Fruit fly (Drosophila melanogaster) whole organism, wandering third instar larva: Measurements from ENCODE around the gene ari-1.

Source experiments
- Abd-B ChIP-seq: fragments of >200 bp; optimal IDR thresholded peaks from 2 replicates; lab custom pipeline; 2017; ENCODE audit warnings: missing biosample characterization, missing genetic modification characterization
- CG32264 ChIP-seq: fragments of 200-800 bp; sonication (Bioruptor generic); optimal IDR thresholded peaks from 2 replicates; lab custom pipeline; 2016; ENCODE audit warnings: missing biosample characterization, missing genetic modification characterization
- CG9705 ChIP-seq: fragments of 200-800 bp; sonication (Bioruptor generic); optimal IDR thresholded peaks from 2 replicates; lab custom pipeline; 2018; ENCODE audit warnings: missing biosample characterization, mild to moderate bottlenecking, missing genetic modification characterization
- CrebA ChIP-seq: fragments of 200-800 bp; sonication (Bioruptor generic); optimal IDR thresholded peaks from 2 replicates; lab custom pipeline; 2016; ENCODE audit warnings: missing biosample characterization, mild to moderate bottlenecking, missing genetic modification characterization, borderline replicate concordance
- Dfd ChIP-seq: fragments of >200 bp; optimal IDR thresholded peaks from 2 replicates; lab custom pipeline; 2017; ENCODE audit warnings: missing biosample characterization, missing genetic modification characterization
- Dif ChIP-seq: fragments of 200-275, 200-300 bp; sonication (Bioruptor generic); optimal IDR thresholded peaks from 2 replicates; lab custom pipeline; 2018; ENCODE audit warnings: missing biosample characterization, missing genetic modification characterization; ENCODE audit not compliant: partially characterized antibody
- GATAd ChIP-seq: sonication (Bioruptor generic); optimal IDR thresholded peaks from 2 replicates; lab custom pipeline; 2016; ENCODE audit warnings: missing biosample characterization, missing genetic modification characterization
- HLH106 ChIP-seq: fragments of 200-800 bp; optimal IDR thresholded peaks from 3 replicates; lab custom pipeline; 2019; ENCODE audit warnings: missing biosample characterization, mild to moderate bottlenecking, missing genetic modification characterization, moderate library complexity
- Hnf4 ChIP-seq: fragments of 200-800 bp; sonication (Bioruptor generic); optimal IDR thresholded peaks from 2 replicates; lab custom pipeline; 2016; ENCODE audit warnings: missing biosample characterization, mild to moderate bottlenecking, missing genetic modification characterization
- Hr83 ChIP-seq: fragments of 200-300 bp; sonication (Bioruptor generic); optimal IDR thresholded peaks from 2 replicates; lab custom pipeline; 2016; ENCODE audit warnings: missing biosample characterization, mild to moderate bottlenecking, missing genetic modification characterization, moderate library complexity; ENCODE audit not compliant: poor library complexity, severe bottlenecking
- Jra ChIP-seq: sonication (Bioruptor generic); optimal IDR thresholded peaks from 2 replicates; lab custom pipeline; 2016; ENCODE audit warnings: missing biosample characterization, missing genetic modification characterization
- Mio ChIP-seq: sonication (Bioruptor generic); optimal IDR thresholded peaks from 2 replicates; lab custom pipeline; 2016; ENCODE audit warnings: missing biosample characterization, missing genetic modification characterization
- Myc ChIP-seq: fragments of >200 bp; optimal IDR thresholded peaks from 2 replicates; lab custom pipeline; 2017
- N ChIP-seq: fragments of >200 bp; optimal IDR thresholded peaks from 2 replicates; lab custom pipeline; 2018; ENCODE audit warnings: missing biosample characterization, missing external identifiers, missing genetic modification characterization
- OdsH ChIP-seq: fragments of 200-800 bp; sonication (Bioruptor generic); optimal IDR thresholded peaks from 2 replicates; lab custom pipeline; 2016; ENCODE audit warnings: missing biosample characterization, mild to moderate bottlenecking, missing genetic modification characterization
- Rel ChIP-seq, 2 experiments: fragments of 200-800 bp; sonication (Bioruptor generic) in 1 of 2; optimal IDR thresholded peaks; 2 replicates in 1 of 2; 3 replicates in 1 of 2; lab custom pipeline; 2016 to 2019; ENCODE audit warnings: mild to moderate bottlenecking in 2 of 2, missing biosample characterization in 2 of 2, missing genetic modification characterization in 2 of 2, moderate library complexity in 1 of 2
- Sp1 ChIP-seq: fragments of 200-800 bp; sonication (Bioruptor generic); optimal IDR thresholded peaks from 3 replicates; lab custom pipeline; 2019; ENCODE audit warnings: missing biosample characterization, mild to moderate bottlenecking, missing genetic modification characterization, moderate library complexity
- Vsx2 ChIP-seq: fragments of 200-300, 225-300 bp; sonication (Bioruptor generic); optimal IDR thresholded peaks from 2 replicates; lab custom pipeline; 2018; ENCODE audit warnings: missing biosample characterization, missing genetic modification characterization; ENCODE audit not compliant: partially characterized antibody
- br ChIP-seq: fragments of 200-800 bp; sonication (Bioruptor generic); optimal IDR thresholded peaks from 2 replicates; lab custom pipeline; 2016; ENCODE audit warnings: missing biosample characterization, missing genetic modification characterization
- brk ChIP-seq: fragments of 200-800 bp; sonication (Bioruptor generic); optimal IDR thresholded peaks from 2 replicates; lab custom pipeline; 2016; ENCODE audit warnings: missing biosample characterization, mild to moderate bottlenecking, missing genetic modification characterization
- dmrt93B ChIP-seq: fragments of 200-800 bp; sonication (Bioruptor generic); optimal IDR thresholded peaks from 2 replicates; lab custom pipeline; 2018; ENCODE audit warnings: missing biosample characterization, mild to moderate bottlenecking, missing genetic modification characterization
- dsf ChIP-seq: sonication (Bioruptor generic); optimal IDR thresholded peaks from 2 replicates; lab custom pipeline; 2016; ENCODE audit warnings: missing biosample characterization, missing genetic modification characterization, borderline replicate concordance
- ey ChIP-seq: fragments of 200-800 bp; sonication (Bioruptor generic); optimal IDR thresholded peaks from 2 replicates; lab custom pipeline; 2016; ENCODE audit warnings: missing biosample characterization, missing genetic modification characterization
- foxo ChIP-seq, 2 experiments: fragments of 200-800 bp; sonication (Bioruptor generic); optimal IDR thresholded peaks; 2 replicates in 1 of 2; 3 replicates in 1 of 2; lab custom pipeline; 2016 to 2017; ENCODE audit warnings: missing biosample characterization in 2 of 2, missing genetic modification characterization in 2 of 2
- fru ChIP-seq: fragments of 200-800 bp; sonication (Bioruptor generic); optimal IDR thresholded peaks from 3 replicates; lab custom pipeline; 2016; ENCODE audit warnings: missing biosample characterization, mild to moderate bottlenecking, missing genetic modification characterization
- h ChIP-seq: fragments of 200-800 bp; sonication (Bioruptor generic); optimal IDR thresholded peaks from 3 replicates; lab custom pipeline; 2016; ENCODE audit warnings: missing biosample characterization, mild to moderate bottlenecking, missing genetic modification characterization
- jim ChIP-seq: fragments of 175-275, 200-325 bp; sonication (Bioruptor generic); optimal IDR thresholded peaks from 2 replicates; lab custom pipeline; 2016; ENCODE audit warnings: missing biosample characterization, mild to moderate bottlenecking, missing genetic modification characterization
- lola ChIP-seq: fragments of >200 bp; optimal IDR thresholded peaks from 2 replicates; lab custom pipeline; 2017; ENCODE audit warnings: missing biosample characterization, missing genetic modification characterization
- pan ChIP-seq: fragments of >200 bp; optimal IDR thresholded peaks from 2 replicates; lab custom pipeline; 2017
- psq ChIP-seq: fragments of 200-800 bp; sonication (Bioruptor generic); optimal IDR thresholded peaks from 3 replicates; lab custom pipeline; 2017; ENCODE audit warnings: missing biosample characterization, mild to moderate bottlenecking, missing genetic modification characterization, moderate library complexity
- rgr ChIP-seq: fragments of 200-800 bp; sonication (Bioruptor generic); optimal IDR thresholded peaks from 3 replicates; lab custom pipeline; 2016; ENCODE audit warnings: missing biosample characterization, mild to moderate bottlenecking, missing genetic modification characterization
- sage ChIP-seq: fragments of 200-800 bp; sonication (Bioruptor generic); optimal IDR thresholded peaks from 2 replicates; lab custom pipeline; 2016; ENCODE audit warnings: missing biosample characterization, mild to moderate bottlenecking, missing genetic modification characterization
- sv ChIP-seq: fragments of 200-800 bp; sonication (Bioruptor generic); optimal IDR thresholded peaks from 3 replicates; lab custom pipeline; 2016; ENCODE audit warnings: missing biosample characterization, missing genetic modification characterization
- tai ChIP-seq: sonication (Bioruptor generic); optimal IDR thresholded peaks from 2 replicates; lab custom pipeline; 2016; ENCODE audit warnings: missing biosample characterization, missing genetic modification characterization
- usp ChIP-seq: fragments of >200 bp; optimal IDR thresholded peaks from 2 replicates; lab custom pipeline; 2017; ENCODE audit warnings: missing biosample characterization, missing genetic modification characterization
- woc ChIP-seq: sonication (Bioruptor generic); optimal IDR thresholded peaks from 2 replicates; lab custom pipeline; 2016; ENCODE audit warnings: missing biosample characterization, mild to moderate bottlenecking, missing genetic modification characterization

ari-1 gene

dm6 chrX:18101098-18101711 is 36.4 kb downstream of the ari-1 start, which contains the start of gene Mvb12:
TSS of gene Mvb12 (minus strand) at chrX:18101314.
- TF ChIP-seq Hnf4 = peak; percentile 8
- no peak for TF ChIP-seq Rel (GFP tag; optimal IDR thresholded peaks at IDR 0.05; lab: Kevin White, UChicago)
- peak; percentile 30 for TF ChIP-seq Rel (tag; optimal IDR thresholded peaks at IDR 0.05; lab: Kevin White, UChicago)
- no peak for TF ChIP-seq jim

dm6 chrX:18100146-18100669 is 37.4 kb downstream of the ari-1 start:
- no peak for TF ChIP-seq Rel (GFP tag; optimal IDR thresholded peaks at IDR 0.05; lab: Kevin White, UChicago)
- peak; percentile 65 for TF ChIP-seq Rel (tag; optimal IDR thresholded peaks at IDR 0.05; lab: Kevin White, UChicago)
- no peak for TF ChIP-seq foxo (GFP tag; optimal IDR thresholded peaks at IDR 0.05; lab: Kevin White, UChicago)

dm6 chrX:18094747-18095352 is 42.7 kb downstream of the ari-1 start:
- TF ChIP-seq br (GFP tag; lab: Kevin White, UChicago) = peak; percentile 14
- no peak for TF ChIP-seq CrebA
- peak; percentile 43 for TF ChIP-seq Hnf4
- peak; percentile 65 for TF ChIP-seq OdsH (GFP tag; lab: Kevin White, UChicago)
- TF ChIP-seq psq (GFP tag; lab: Kevin White, UChicago) = peak; percentile 63
- no peak for TF ChIP-seq lola (GFP tag; lab: Kevin White, UChicago)
- TF ChIP-seq rgr (GFP tag; lab: Kevin White, UChicago) = peak; percentile 69
- peak; percentile 59 for TF ChIP-seq Sp1 (GFP tag; lab: Kevin White, UChicago)
- TF ChIP-seq ey (GFP tag; lab: Kevin White, UChicago) = peak; percentile 41
- TF ChIP-seq Jra (GFP tag; lab: Kevin White, UChicago) = no peak
- peak; percentile 28 for TF ChIP-seq dmrt93B
- peak; percentile 50 for TF ChIP-seq fru (GFP tag; lab: Kevin White, UChicago)
- no peak for TF ChIP-seq Abd-B (GFP tag; lab: Kevin White, UChicago)
- peak in 1 of 2 experiments; percentile 78 for TF ChIP-seq foxo (GFP tag; optimal IDR thresholded peaks at IDR 0.05; lab: Kevin White, UChicago)
- TF ChIP-seq h (GFP tag; lab: Kevin White, UChicago) = peak; percentile 68
- TF ChIP-seq HLH106 (tag; lab: Kevin White, UChicago) = peak; percentile 45
- no peak for TF ChIP-seq sv (GFP tag; lab: Kevin White, UChicago)

- TF ChIP-seq ey (GFP tag; lab: Kevin White, UChicago) (no peak), HLH106 (tag; lab: Kevin White, UChicago) (no peak), usp (GFP tag; lab: Kevin White, UChicago) (no peak), dsf (GFP tag; lab: Kevin White, UChicago) (no peak), lola (GFP tag; lab: Kevin White, UChicago) (no peak), Mio (GFP tag; lab: Kevin White, UChicago) (no peak), woc (no peak), pan (no peak), jim (no peak)
Measured at dm6 chrX:18094130-18094529, 43.5 kb downstream of the ari-1 start.

- TF ChIP-seq dsf (GFP tag; lab: Kevin White, UChicago) (no peak), OdsH (GFP tag; lab: Kevin White, UChicago) (peak; percentile 80), Hnf4 (peak; percentile 86), Rel (GFP tag; optimal IDR thresholded peaks at IDR 0.05; lab: Kevin White, UChicago) (no peak), Rel (tag; optimal IDR thresholded peaks at IDR 0.05; lab: Kevin White, UChicago) (peak; percentile 65), brk (GFP tag; lab: Kevin White, UChicago) (no peak), N (GFP tag; lab: Kevin White, UChicago) (no peak), Dfd (GFP tag; lab: Kevin White, UChicago) (no peak), pan (peak; percentile 77), ey (GFP tag; lab: Kevin White, UChicago) (peak; percentile 75), Hr83 (peak; percentile 7), HLH106 (tag; lab: Kevin White, UChicago) (peak; percentile 84), Myc (no peak), Jra (GFP tag; lab: Kevin White, UChicago) (peak; percentile 73), woc (peak; percentile 89), CrebA (no peak), Dif (GFP tag; lab: Kevin White, UChicago) (no peak), fru (GFP tag; lab: Kevin White, UChicago) (peak; percentile 86), CG9705 (peak; percentile 68), tai (no peak), dmrt93B (peak; percentile 72), lola (GFP tag; lab: Kevin White, UChicago) (no peak), CG32264 (GFP tag; lab: Kevin White, UChicago) (peak; percentile 20), Vsx2 (no peak), sage (GFP tag; lab: Kevin White, UChicago) (no peak), sv (GFP tag; lab: Kevin White, UChicago) (peak; percentile 85), GATAd (GFP tag; lab: Kevin White, UChicago) (peak; percentile 34), h (GFP tag; lab: Kevin White, UChicago) (peak; percentile 89), Sp1 (GFP tag; lab: Kevin White, UChicago) (peak; percentile 80), foxo (GFP tag; optimal IDR thresholded peaks at IDR 0.05; lab: Kevin White, UChicago) (peak in 1 of 2 experiments; percentile 88), psq (GFP tag; lab: Kevin White, UChicago) (peak; percentile 74)
Measured at dm6 chrX:18092810-18093222, 44.8 kb downstream of the ari-1 start, which contains the start of gene RhoGAP16F. TSS of gene RhoGAP16F (plus strand) at chrX:18093145.
